Worm (Caenorhabditis elegans) whole organism, L1 larva: ENCODE data around the gene rec-8.
A peak's percentile ranks its signal among the peaks of the same experiment; 100 is the strongest.

Experiments used
- F16B12.6 ChIP-seq: fragments of 150-350 bp; optimal IDR thresholded peaks from 2 replicates; lab custom pipeline; 2014; ENCODE audit warnings: missing biosample characterization, missing genetic modification characterization
- Y116A8C.19 ChIP-seq: sonication (generic microtip); optimal IDR thresholded peaks from 2 replicates; lab custom pipeline; 2016; ENCODE audit warnings: missing compliant biosample characterization, missing genetic modification characterization, borderline replicate concordance
- aha-1 ChIP-seq: fragments of 150-350 bp; optimal IDR thresholded peaks from 2 replicates; lab custom pipeline; 2014; ENCODE audit warnings: missing biosample characterization, missing genetic modification characterization
- blmp-1 ChIP-seq: fragments of 150-350 bp; optimal IDR thresholded peaks from 2 replicates; lab custom pipeline; 2014; ENCODE audit warnings: missing biosample characterization, missing genetic modification characterization
- ceh-63 ChIP-seq: fragments of 200-800 bp; sonication (Bioruptor generic); optimal IDR thresholded peaks from 2 replicates; lab custom pipeline; 2018; ENCODE audit warnings: mild to moderate bottlenecking, missing genetic modification characterization, missing compliant biosample characterization
- ceh-8 ChIP-seq: fragments of 200-800 bp; sonication (Bioruptor generic); optimal IDR thresholded peaks from 2 replicates; lab custom pipeline; 2018; ENCODE audit warnings: mild to moderate bottlenecking, missing genetic modification characterization, moderate library complexity, missing compliant biosample characterization
- ceh-82 ChIP-seq, 3 experiments: fragments of 150-350 bp in 1 of 3; sonication (generic microtip) in 2 of 3; optimal IDR thresholded peaks; 2 replicates each; lab custom pipeline; 2014 to 2017; ENCODE audit warnings: missing biosample characterization in 3 of 3, missing genetic modification characterization in 3 of 3
- ceh-88 ChIP-seq: fragments of 200-800 bp; sonication (Bioruptor generic); IDR thresholded peaks from 2 replicates; pipeline ENCODE4 v1.3.6; 2022; ENCODE audit warnings: missing genetic modification characterization, missing compliant biosample characterization
- ceh-90 ChIP-seq: sonication (generic microtip); optimal IDR thresholded peaks from 2 replicates; lab custom pipeline; 2016; ENCODE audit warnings: missing genetic modification characterization, missing compliant biosample characterization
- efl-1 ChIP-seq, 4 experiments: fragments of 150-350 bp; optimal IDR thresholded peaks in 3 of 4; peaks in 1 of 4; 1 replicate in 1 of 4; 2 replicates in 3 of 4; lab custom pipeline; 2014; ENCODE audit warnings: missing biosample characterization in 2 of 4, missing genetic modification characterization in 2 of 4, missing genetic modification reagents in 2 of 4
- elt-2 ChIP-seq: sonication (generic microtip); optimal IDR thresholded peaks from 2 replicates; lab custom pipeline; 2016; ENCODE audit warnings: missing genetic modification characterization, mild to moderate bottlenecking, inconsistent platforms, missing compliant biosample characterization, missing genetic modification reagents
- elt-3 ChIP-seq, 6 experiments: fragments of 150-350 bp in 1 of 6; sonication (generic microtip); optimal IDR thresholded peaks; 2 replicates each; lab custom pipeline; 2017 to 2018; ENCODE audit warnings: missing biosample characterization in 6 of 6, missing genetic modification characterization in 6 of 6, inconsistent platforms in 1 of 6
- fkh-10 ChIP-seq: sonication (generic microtip); optimal IDR thresholded peaks from 2 replicates; lab custom pipeline; 2017; ENCODE audit warnings: missing biosample characterization, missing genetic modification reagents, missing genetic modification characterization
- fkh-8 ChIP-seq: sonication (generic microtip); optimal IDR thresholded peaks from 2 replicates; lab custom pipeline; 2016; ENCODE audit warnings: mild to moderate bottlenecking, missing genetic modification characterization, missing compliant biosample characterization
- hpl-2 ChIP-seq: fragments of 150-350 bp; optimal IDR thresholded peaks from 2 replicates; lab custom pipeline; 2014; ENCODE audit warnings: missing biosample characterization, missing genetic modification reagents, missing genetic modification characterization
- irx-1 ChIP-seq: sonication (generic microtip); optimal IDR thresholded peaks from 2 replicates; lab custom pipeline; 2016; ENCODE audit warnings: missing genetic modification characterization, missing compliant biosample characterization
- jun-1 ChIP-seq: fragments of 150-350 bp; optimal IDR thresholded peaks from 2 replicates; lab custom pipeline; 2014; ENCODE audit warnings: missing biosample characterization, missing genetic modification reagents, missing genetic modification characterization
- lin-35 ChIP-seq, 2 experiments: fragments of 150-350 bp; optimal IDR thresholded peaks; 2 replicates each; lab custom pipeline; 2014; ENCODE audit warnings: missing biosample characterization in 2 of 2, missing genetic modification characterization in 2 of 2, missing genetic modification reagents in 2 of 2
- lir-3 ChIP-seq: sonication (generic microtip); optimal IDR thresholded peaks from 2 replicates; lab custom pipeline; 2016; ENCODE audit warnings: mild to moderate bottlenecking, missing genetic modification characterization, moderate library complexity, missing compliant biosample characterization; ENCODE audit not compliant: poor library complexity
- lsy-2 ChIP-seq, 2 experiments: fragments of 150-350 bp; optimal IDR thresholded peaks; 2 replicates each; lab custom pipeline; 2014; ENCODE audit warnings: missing biosample characterization in 2 of 2, missing genetic modification characterization in 2 of 2
- mef-2 ChIP-seq: fragments of 150-350 bp; optimal IDR thresholded peaks from 2 replicates; lab custom pipeline; 2014; ENCODE audit warnings: missing biosample characterization, missing genetic modification characterization
- mep-1 ChIP-seq: fragments of 150-350 bp; optimal IDR thresholded peaks from 2 replicates; lab custom pipeline; 2014; ENCODE audit warnings: missing biosample characterization, missing genetic modification characterization
- nhr-11 ChIP-seq: fragments of 150-350 bp; optimal IDR thresholded peaks from 2 replicates; lab custom pipeline; 2014; ENCODE audit warnings: missing biosample characterization, missing genetic modification characterization
- nhr-237 ChIP-seq: fragments of 150-350 bp; optimal IDR thresholded peaks from 2 replicates; lab custom pipeline; 2014; ENCODE audit warnings: missing biosample characterization, missing genetic modification characterization
- nhr-47 ChIP-seq: sonication (generic microtip); optimal IDR thresholded peaks from 2 replicates; lab custom pipeline; 2016; ENCODE audit warnings: mild to moderate bottlenecking, missing genetic modification characterization, moderate library complexity, missing compliant biosample characterization
- nhr-71 ChIP-seq: sonication (generic microtip); optimal IDR thresholded peaks from 2 replicates; lab custom pipeline; 2016; ENCODE audit warnings: mild to moderate bottlenecking, missing genetic modification characterization, moderate library complexity, missing compliant biosample characterization
- nhr-76 ChIP-seq: sonication (generic microtip); optimal IDR thresholded peaks from 2 replicates; lab custom pipeline; 2017; ENCODE audit warnings: missing biosample characterization, missing genetic modification characterization
- nhr-85 ChIP-seq: sonication (generic microtip); peaks from one replicate; lab custom pipeline; 2016; ENCODE audit warnings: missing genetic modification characterization, inconsistent platforms, missing compliant biosample characterization
- rnt-1 ChIP-seq: sonication (generic microtip); optimal IDR thresholded peaks from 2 replicates; lab custom pipeline; 2016; ENCODE audit warnings: mild to moderate bottlenecking, missing genetic modification characterization, moderate library complexity, missing compliant biosample characterization
- snu-23 ChIP-seq: sonication (generic microtip); optimal IDR thresholded peaks from 2 replicates; lab custom pipeline; 2016; ENCODE audit warnings: missing genetic modification characterization, missing compliant biosample characterization
- sup-37 ChIP-seq: fragments of 200-800 bp; sonication (Bioruptor generic); optimal IDR thresholded peaks from 2 replicates; lab custom pipeline; 2018; ENCODE audit warnings: mild to moderate bottlenecking, missing genetic modification characterization, missing compliant biosample characterization
- swsn-7 ChIP-seq: sonication (generic microtip); optimal IDR thresholded peaks from 2 replicates; lab custom pipeline; 2016; ENCODE audit warnings: missing genetic modification characterization, missing compliant biosample characterization
- tbx-2 ChIP-seq: sonication (generic microtip); optimal IDR thresholded peaks from 2 replicates; lab custom pipeline; 2016; ENCODE audit warnings: missing genetic modification characterization, missing compliant biosample characterization
- unc-30 ChIP-seq: sonication (generic microtip); optimal IDR thresholded peaks from 2 replicates; lab custom pipeline; 2017; ENCODE audit warnings: missing biosample characterization, missing genetic modification characterization
- xbp-1 ChIP-seq: sonication (generic microtip); optimal IDR thresholded peaks from 2 replicates; lab custom pipeline; 2016; ENCODE audit warnings: missing genetic modification characterization, missing compliant biosample characterization
- zag-1 ChIP-seq: fragments of 150-350 bp; optimal IDR thresholded peaks from 2 replicates; lab custom pipeline; 2014; ENCODE audit warnings: missing biosample characterization, missing genetic modification characterization
- ztf-4 ChIP-seq: fragments of 150-350 bp; optimal IDR thresholded peaks from 2 replicates; lab custom pipeline; 2014; ENCODE audit warnings: missing biosample characterization, missing genetic modification characterization

Gene rec-8

ce11 chrIV:13383763-13384436, 30.9 kb upstream of the rec-8 start, which contains the start of gene rab-19:
TSS of gene rab-19 (minus strand) at chrIV:13384386.
- no peak for TF ChIP-seq ceh-8 (GFP tag; lab: Kevin White, UChicago)
- peak in 2 of 3 experiments; percentile 22 to 43 for TF ChIP-seq ceh-82 (tag; optimal IDR thresholded peaks at IDR 0.05; lab: Kevin White, UChicago)
- TF ChIP-seq zag-1 (tag; lab: Kevin White, UChicago): no peak
- TF ChIP-seq nhr-71 (tag; lab: Kevin White, UChicago): peak; percentile 27
- TF ChIP-seq efl-1 (optimal IDR thresholded peaks at IDR 0.05; lab: Kevin White, UChicago): peak; percentile 19 to 28
- TF ChIP-seq efl-1 (GFP tag; optimal IDR thresholded peaks at IDR 0.05 in 1 of 2; lab: Kevin White, UChicago): peak in 1 of 2 experiments; percentile 9
- no peak for TF ChIP-seq hpl-2
- peak; percentile 17 for TF ChIP-seq nhr-47 (tag; lab: Kevin White, UChicago)
- TF ChIP-seq ceh-90 (tag; lab: Kevin White, UChicago): no peak
- TF ChIP-seq lin-35 (GFP tag; optimal IDR thresholded peaks at IDR 0.05; lab: Kevin White, UChicago): peak in 1 of 2 experiments; percentile 30
- no peak for TF ChIP-seq blmp-1 (tag; lab: Kevin White, UChicago)
- TF ChIP-seq nhr-85: no peak
- TF ChIP-seq fkh-8 (tag; lab: Kevin White, UChicago): peak; percentile 26
- no peak for TF ChIP-seq nhr-237 (tag; lab: Kevin White, UChicago)
- TF ChIP-seq irx-1 (tag; lab: Kevin White, UChicago): no peak
- peak; percentile 14 for TF ChIP-seq xbp-1 (tag; lab: Kevin White, UChicago)
- peak; percentile 42 for TF ChIP-seq snu-23 (GFP tag; lab: Kevin White, UChicago)
- peak; percentile 18 for TF ChIP-seq swsn-7
- peak; percentile 1 to 23 for TF ChIP-seq lsy-2 (tag; optimal IDR thresholded peaks at IDR 0.05; lab: Kevin White, UChicago)

- TF ChIP-seq fkh-10 (GFP tag; lab: Kevin White, UChicago) (no peak), rnt-1 (tag; lab: Kevin White, UChicago) (no peak), unc-30 (tag; lab: Kevin White, UChicago) (no peak), sup-37 (GFP tag; lab: Kevin White, UChicago) (no peak), elt-2 (tag; lab: Kevin White, UChicago) (no peak), ceh-88 (no peak), jun-1 (tag; lab: Kevin White, UChicago) (no peak), aha-1 (tag; lab: Kevin White, UChicago) (no peak), nhr-237 (tag; lab: Kevin White, UChicago) (no peak)
These were observed 28.8 kb upstream of the rec-8 start, which contains the start of gene emc-3 for ce11 chrIV:13381823-13382222. TSS of gene emc-3 (minus strand) at chrIV:13381923.

- TF ChIP-seq nhr-76: no peak
- TF ChIP-seq efl-1 (optimal IDR thresholded peaks at IDR 0.05; lab: Kevin White, UChicago): no peak
- TF ChIP-seq efl-1 (GFP tag; optimal IDR thresholded peaks at IDR 0.05 in 1 of 2; lab: Kevin White, UChicago): peak in 1 of 2 experiments; percentile 58
- TF ChIP-seq mep-1 (tag; lab: Kevin White, UChicago): no peak
- TF ChIP-seq, all 84 proteins: peak for 1
These were observed 27.5 kb upstream of the rec-8 start for ce11 chrIV:13380506-13380905.

ce11 chrIV:13377716-13378115, 24.7 kb upstream of the rec-8 start, which contains the start of gene mau-8:
TSS of gene mau-8 (plus strand) at chrIV:13378016.
- TF ChIP-seq tbx-2 (tag; lab: Kevin White, UChicago) (no peak), ceh-63 (GFP tag; lab: Kevin White, UChicago) (no peak), Y116A8C.19 (tag; lab: Kevin White, UChicago) (no peak), nhr-11 (no peak), F16B12.6 (no peak), sup-37 (GFP tag; lab: Kevin White, UChicago) (no peak), ceh-88 (no peak), mef-2 (tag; lab: Kevin White, UChicago) (no peak), lir-3 (tag; lab: Kevin White, UChicago) (no peak), lin-35 (GFP tag; optimal IDR thresholded peaks at IDR 0.05; lab: Kevin White, UChicago) (no peak), ztf-4 (tag; lab: Kevin White, UChicago) (no peak), efl-1 (optimal IDR thresholded peaks at IDR 0.05; lab: Kevin White, UChicago) (no peak), efl-1 (GFP tag; optimal IDR thresholded peaks at IDR 0.05 in 1 of 2; lab: Kevin White, UChicago) (no peak), unc-30 (tag; lab: Kevin White, UChicago) (no peak), elt-3 (tag; optimal IDR thresholded peaks at IDR 0.05; lab: Kevin White, UChicago) (no peak)
